Fruit fly (Drosophila melanogaster) whole organism, wandering third instar larva: ENCODE measurements around the gene CG11839.
A peak's percentile ranks its signal among the peaks of the same experiment; 100 is the strongest.

Source experiments
- Abd-B ChIP-seq: fragments of >200 bp; optimal IDR thresholded peaks from 2 replicates; lab custom pipeline; 2017; ENCODE audit warnings: missing biosample characterization, missing genetic modification characterization
- CG32264 ChIP-seq: fragments of 200-800 bp; sonication (Bioruptor generic); optimal IDR thresholded peaks from 2 replicates; lab custom pipeline; 2016; ENCODE audit warnings: missing biosample characterization, missing genetic modification characterization
- CG9705 ChIP-seq: fragments of 200-800 bp; sonication (Bioruptor generic); optimal IDR thresholded peaks from 2 replicates; lab custom pipeline; 2018; ENCODE audit warnings: missing biosample characterization, mild to moderate bottlenecking, missing genetic modification characterization
- CrebA ChIP-seq: fragments of 200-800 bp; sonication (Bioruptor generic); optimal IDR thresholded peaks from 2 replicates; lab custom pipeline; 2016; ENCODE audit warnings: missing biosample characterization, mild to moderate bottlenecking, missing genetic modification characterization, borderline replicate concordance
- Dfd ChIP-seq: fragments of >200 bp; optimal IDR thresholded peaks from 2 replicates; lab custom pipeline; 2017; ENCODE audit warnings: missing biosample characterization, missing genetic modification characterization
- Dif ChIP-seq: fragments of 200-275, 200-300 bp; sonication (Bioruptor generic); optimal IDR thresholded peaks from 2 replicates; lab custom pipeline; 2018; ENCODE audit warnings: missing biosample characterization, missing genetic modification characterization; ENCODE audit not compliant: partially characterized antibody
- GATAd ChIP-seq: sonication (Bioruptor generic); optimal IDR thresholded peaks from 2 replicates; lab custom pipeline; 2016; ENCODE audit warnings: missing biosample characterization, missing genetic modification characterization
- HLH106 ChIP-seq: fragments of 200-800 bp; optimal IDR thresholded peaks from 3 replicates; lab custom pipeline; 2019; ENCODE audit warnings: missing biosample characterization, mild to moderate bottlenecking, missing genetic modification characterization, moderate library complexity
- Hr78 ChIP-seq: fragments of >200 bp; optimal IDR thresholded peaks from 2 replicates; lab custom pipeline; 2017; ENCODE audit warnings: missing biosample characterization, missing genetic modification characterization
- Hr83 ChIP-seq: fragments of 200-300 bp; sonication (Bioruptor generic); optimal IDR thresholded peaks from 2 replicates; lab custom pipeline; 2016; ENCODE audit warnings: missing biosample characterization, mild to moderate bottlenecking, missing genetic modification characterization, moderate library complexity; ENCODE audit not compliant: poor library complexity, severe bottlenecking
- Jra ChIP-seq: sonication (Bioruptor generic); optimal IDR thresholded peaks from 2 replicates; lab custom pipeline; 2016; ENCODE audit warnings: missing biosample characterization, missing genetic modification characterization
- Myc ChIP-seq: fragments of >200 bp; optimal IDR thresholded peaks from 2 replicates; lab custom pipeline; 2017
- OdsH ChIP-seq: fragments of 200-800 bp; sonication (Bioruptor generic); optimal IDR thresholded peaks from 2 replicates; lab custom pipeline; 2016; ENCODE audit warnings: missing biosample characterization, mild to moderate bottlenecking, missing genetic modification characterization
- Rel ChIP-seq, 2 experiments: fragments of 200-800 bp; sonication (Bioruptor generic) in 1 of 2; optimal IDR thresholded peaks; 2 replicates in 1 of 2; 3 replicates in 1 of 2; lab custom pipeline; 2016 to 2019; ENCODE audit warnings: mild to moderate bottlenecking in 2 of 2, missing biosample characterization in 2 of 2, missing genetic modification characterization in 2 of 2, moderate library complexity in 1 of 2
- Sp1 ChIP-seq: fragments of 200-800 bp; sonication (Bioruptor generic); optimal IDR thresholded peaks from 3 replicates; lab custom pipeline; 2019; ENCODE audit warnings: missing biosample characterization, mild to moderate bottlenecking, missing genetic modification characterization, moderate library complexity
- Vsx2 ChIP-seq: fragments of 200-300, 225-300 bp; sonication (Bioruptor generic); optimal IDR thresholded peaks from 2 replicates; lab custom pipeline; 2018; ENCODE audit warnings: missing biosample characterization, missing genetic modification characterization; ENCODE audit not compliant: partially characterized antibody
- br ChIP-seq: fragments of 200-800 bp; sonication (Bioruptor generic); optimal IDR thresholded peaks from 2 replicates; lab custom pipeline; 2016; ENCODE audit warnings: missing biosample characterization, missing genetic modification characterization
- brk ChIP-seq: fragments of 200-800 bp; sonication (Bioruptor generic); optimal IDR thresholded peaks from 2 replicates; lab custom pipeline; 2016; ENCODE audit warnings: missing biosample characterization, mild to moderate bottlenecking, missing genetic modification characterization
- dl ChIP-seq, 2 experiments: fragments of 175-275, 200-275 bp in 1 of 2; fragments of 200-275 bp in 1 of 2; sonication (Bioruptor generic); optimal IDR thresholded peaks; lab custom pipeline; 2018; ENCODE audit warnings: mild to moderate bottlenecking in 2 of 2, missing biosample characterization in 2 of 2, missing genetic modification characterization in 2 of 2, moderate library complexity in 2 of 2; ENCODE audit not compliant: partially characterized antibody in 2 of 2, insufficient read depth in 1 of 2
- dmrt93B ChIP-seq: fragments of 200-800 bp; sonication (Bioruptor generic); optimal IDR thresholded peaks from 2 replicates; lab custom pipeline; 2018; ENCODE audit warnings: missing biosample characterization, mild to moderate bottlenecking, missing genetic modification characterization
- dsf ChIP-seq: sonication (Bioruptor generic); optimal IDR thresholded peaks from 2 replicates; lab custom pipeline; 2016; ENCODE audit warnings: missing biosample characterization, missing genetic modification characterization, borderline replicate concordance
- ey ChIP-seq: fragments of 200-800 bp; sonication (Bioruptor generic); optimal IDR thresholded peaks from 2 replicates; lab custom pipeline; 2016; ENCODE audit warnings: missing biosample characterization, missing genetic modification characterization
- fru ChIP-seq: fragments of 200-800 bp; sonication (Bioruptor generic); optimal IDR thresholded peaks from 3 replicates; lab custom pipeline; 2016; ENCODE audit warnings: missing biosample characterization, mild to moderate bottlenecking, missing genetic modification characterization
- jim ChIP-seq: fragments of 175-275, 200-325 bp; sonication (Bioruptor generic); optimal IDR thresholded peaks from 2 replicates; lab custom pipeline; 2016; ENCODE audit warnings: missing biosample characterization, mild to moderate bottlenecking, missing genetic modification characterization
- lola ChIP-seq: fragments of >200 bp; optimal IDR thresholded peaks from 2 replicates; lab custom pipeline; 2017; ENCODE audit warnings: missing biosample characterization, missing genetic modification characterization
- pan ChIP-seq: fragments of >200 bp; optimal IDR thresholded peaks from 2 replicates; lab custom pipeline; 2017
- psq ChIP-seq: fragments of 200-800 bp; sonication (Bioruptor generic); optimal IDR thresholded peaks from 3 replicates; lab custom pipeline; 2017; ENCODE audit warnings: missing biosample characterization, mild to moderate bottlenecking, missing genetic modification characterization, moderate library complexity
- rgr ChIP-seq: fragments of 200-800 bp; sonication (Bioruptor generic); optimal IDR thresholded peaks from 3 replicates; lab custom pipeline; 2016; ENCODE audit warnings: missing biosample characterization, mild to moderate bottlenecking, missing genetic modification characterization
- usp ChIP-seq: fragments of >200 bp; optimal IDR thresholded peaks from 2 replicates; lab custom pipeline; 2017; ENCODE audit warnings: missing biosample characterization, missing genetic modification characterization
- woc ChIP-seq: sonication (Bioruptor generic); optimal IDR thresholded peaks from 2 replicates; lab custom pipeline; 2016; ENCODE audit warnings: missing biosample characterization, mild to moderate bottlenecking, missing genetic modification characterization

Gene CG11839

dm6 chr3R:25077280-25077820, 7.6 kb downstream of the CG11839 start:
- TF ChIP-seq rgr (GFP tag; lab: Kevin White, UChicago), result no peak
- TF ChIP-seq psq (GFP tag; lab: Kevin White, UChicago), result no peak
- no peak for TF ChIP-seq fru (GFP tag; lab: Kevin White, UChicago)
- TF ChIP-seq Sp1 (GFP tag; lab: Kevin White, UChicago), result no peak
- no peak for TF ChIP-seq Hr83 (GFP tag; lab: Kevin White, UChicago)
- no peak for TF ChIP-seq Myc (lab: Kevin White, UChicago)
- TF ChIP-seq Dfd (GFP tag; lab: Kevin White, UChicago), result no peak

dm6 chr3R:25078665-25079064, 8.9 kb downstream of the CG11839 start:
- TF ChIP-seq Abd-B (GFP tag; lab: Kevin White, UChicago) (no peak), CG32264 (GFP tag; lab: Kevin White, UChicago) (no peak), ey (GFP tag; lab: Kevin White, UChicago) (no peak), dsf (no peak), usp (GFP tag; lab: Kevin White, UChicago) (no peak), Hr83 (GFP tag; lab: Kevin White, UChicago) (no peak), lola (no peak), Sp1 (GFP tag; lab: Kevin White, UChicago) (no peak), Myc (lab: Kevin White, UChicago) (no peak), br (no peak), OdsH (GFP tag; lab: Kevin White, UChicago) (no peak), Jra (GFP tag; lab: Kevin White, UChicago) (no peak)

dm6 chr3R:25080446-25080845, 10.7 kb downstream of the CG11839 start:
- TF ChIP-seq CrebA, result no peak
- no peak for TF ChIP-seq HLH106
- no peak for TF ChIP-seq CG9705 (GFP tag; lab: Kevin White, UChicago)
- peak; percentile 57 for TF ChIP-seq Hr83 (GFP tag; lab: Kevin White, UChicago)
- peak; percentile 40 for TF ChIP-seq Dif (GFP tag; lab: Kevin White, UChicago)
- TF ChIP-seq, all 38 proteins: peak for 2

dm6 chr3R:25082348-25082747, 12.6 kb downstream of the CG11839 start, which contains the start of gene fd96Ca:
fd96Ca (plus strand) TSS chr3R:25082684.
- TF ChIP-seq br (no peak), brk (GFP tag; lab: Kevin White, UChicago) (no peak), GATAd (GFP tag; lab: Kevin White, UChicago) (no peak), lola (no peak), woc (GFP tag; lab: Kevin White, UChicago) (peak; percentile 38), Dif (GFP tag; lab: Kevin White, UChicago) (peak; percentile 38), Abd-B (GFP tag; lab: Kevin White, UChicago) (no peak), Vsx2 (GFP tag; lab: Kevin White, UChicago) (peak; percentile 67)

- TF ChIP-seq Hr78 (GFP tag; lab: Kevin White, UChicago) (no peak), Vsx2 (GFP tag; lab: Kevin White, UChicago) (peak; percentile 96), Dif (GFP tag; lab: Kevin White, UChicago) (peak; percentile 94), Rel (GFP tag; optimal IDR thresholded peaks at IDR 0.05; lab: Kevin White, UChicago) (no peak), Rel (tag; optimal IDR thresholded peaks at IDR 0.05; lab: Kevin White, UChicago) (peak; percentile 16), jim (GFP tag; lab: Kevin White, UChicago) (no peak), psq (GFP tag; lab: Kevin White, UChicago) (no peak), OdsH (GFP tag; lab: Kevin White, UChicago) (no peak), dmrt93B (GFP tag; lab: Kevin White, UChicago) (no peak), usp (GFP tag; lab: Kevin White, UChicago) (no peak), br (no peak), pan (lab: Kevin White, UChicago) (no peak), dl (GFP tag; optimal IDR thresholded peaks at IDR 0.05; lab: Kevin White, UChicago; ENCODE audit: insufficient read depth in 1 of 2, partially characterized antibody in 2 of 2) (peak; percentile 30 to 74), Dfd (GFP tag; lab: Kevin White, UChicago) (no peak)
Measured at dm6 chr3R:25094639-25095038, 24.9 kb downstream of the CG11839 start, which contains the start of gene fd96Cb. fd96Cb (plus strand) TSS chr3R:25095012.
